Fruit fly (Drosophila melanogaster): ENCODE results near the gene Fum3.
A peak's percentile ranks its signal among the peaks of the same experiment; 100 is the strongest.

The Fum3 gene

DNA sequence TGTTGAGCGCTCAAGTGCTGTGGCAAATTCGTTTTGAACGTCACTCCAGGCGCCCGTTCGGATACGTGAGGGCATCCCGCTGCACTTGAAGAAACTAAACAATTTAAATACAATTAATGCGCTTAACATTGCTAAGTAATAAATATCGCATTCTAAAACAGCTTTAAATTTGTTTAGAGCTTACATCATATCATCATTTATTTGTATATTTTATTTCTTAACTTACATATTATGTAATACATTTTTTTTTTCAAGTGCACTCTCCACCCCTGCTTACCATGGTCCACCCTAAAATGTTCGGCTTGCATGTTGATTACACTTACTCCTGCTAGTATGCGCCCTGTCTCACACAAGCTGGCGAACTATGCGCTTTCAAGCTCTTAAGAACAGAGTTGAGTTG is 50.3 kb downstream of the Fum3 start (continued):
- TF ChIP-seq CG6654 (GFP tag; optimal IDR thresholded peaks at IDR 0.05) = peak; percentile 7
- no peak for TF ChIP-seq sqz (GFP tag; optimal IDR thresholded peaks at IDR 0.05)
- TF ChIP-seq Doc3 (GFP tag; IDR thresholded peaks at IDR 0.05; ENCODE audit: partially characterized antibody) = no peak
- peak; percentile 63 for TF ChIP-seq Ptx1 (GFP tag; IDR thresholded peaks at IDR 0.05)
- peak; percentile 7 for TF ChIP-seq Bdp1 (GFP tag; optimal IDR thresholded peaks at IDR 0.05)
- TF ChIP-seq fru (optimal IDR thresholded peaks at IDR 0.05) = no peak
- TF ChIP-seq Atf-2 (GFP tag; optimal IDR thresholded peaks at IDR 0.05) = peak; percentile 28
- peak; percentile 37 for TF ChIP-seq CG17568 (GFP tag; optimal IDR thresholded peaks at IDR 0.05)
- TF ChIP-seq bcd (GFP tag; optimal IDR thresholded peaks at IDR 0.05) = peak; percentile 65
- no peak for TF ChIP-seq sima (GFP tag; optimal IDR thresholded peaks at IDR 0.05)
- peak; percentile 76 for TF ChIP-seq CG33557 (GFP tag; optimal IDR thresholded peaks at IDR 0.05)
- peak; percentile 55 for TF ChIP-seq Fer1 (GFP tag; optimal IDR thresholded peaks at IDR 0.05)
- TF ChIP-seq oc (tag; optimal IDR thresholded peaks at IDR 0.05) = peak; percentile 46
- peak; percentile 40 to 66 for TF ChIP-seq dpn (GFP tag; optimal IDR thresholded peaks at IDR 0.05)
- TF ChIP-seq jing (GFP tag; optimal IDR thresholded peaks at IDR 0.05) = peak; percentile 37
- peak; percentile 83 for TF ChIP-seq sens-2 (GFP tag; IDR thresholded peaks at IDR 0.05)
- TF ChIP-seq sna (GFP tag; IDR thresholded peaks at IDR 0.05; ENCODE audit: partially characterized antibody) = no peak
- no peak for TF ChIP-seq pan (optimal IDR thresholded peaks at IDR 0.05)
- TF ChIP-seq pan (GFP tag; optimal IDR thresholded peaks at IDR 0.05 in 1 of 2, IDR thresholded peaks at IDR 0.05 in 1 of 2) = peak in 1 of 2 experiments; percentile 69
- TF ChIP-seq CTCF (GFP tag; optimal IDR thresholded peaks at IDR 0.05) = peak; percentile 38
- TF ChIP-seq Deaf1 (tag; optimal IDR thresholded peaks at IDR 0.05) = peak; percentile 30
- TF ChIP-seq zen2 (GFP tag; IDR thresholded peaks at IDR 0.05; ENCODE audit: partially characterized antibody) = no peak
- peak; percentile 57; the same call in 1 of the 2 replicates for TF ChIP-seq stc (GFP tag; IDR thresholded peaks at IDR 0.05)
- peak; percentile 51 for TF ChIP-seq sob (GFP tag; IDR thresholded peaks at IDR 0.05)
- peak; percentile 77 for TF ChIP-seq CG8765 (GFP tag; IDR thresholded peaks at IDR 0.05)
- peak; percentile 56 for TF ChIP-seq kay (GFP tag; optimal IDR thresholded peaks at IDR 0.05)
- TF ChIP-seq hb (GFP tag; IDR thresholded peaks at IDR 0.05; ENCODE audit: partially characterized antibody) = no peak
- TF ChIP-seq CG15479 (GFP tag; optimal IDR thresholded peaks at IDR 0.05) = no peak
- peak; percentile 90 for TF ChIP-seq vvl (GFP tag; IDR thresholded peaks at IDR 0.05)
- TF ChIP-seq lola (GFP tag; optimal IDR thresholded peaks at IDR 0.05) = peak in 1 of 3 experiments; percentile 91
- peak; percentile 67 for TF ChIP-seq HLH3B (GFP tag; IDR thresholded peaks at IDR 0.05)
- peak; percentile 87 for TF ChIP-seq ara (GFP tag; IDR thresholded peaks at IDR 0.05)
- peak; percentile 24 for TF ChIP-seq caup (GFP tag; optimal IDR thresholded peaks at IDR 0.05; ENCODE audit: severe bottlenecking)
- peak; percentile 91 for TF ChIP-seq CG4404 (GFP tag; IDR thresholded peaks at IDR 0.05)
- peak; percentile 32 to 51 for TF ChIP-seq Hr51 (GFP tag; optimal IDR thresholded peaks at IDR 0.05)
- 0 out of 3 replicates have a peak, but pooled peaks have one; percentile 19 for TF ChIP-seq ken (GFP tag; IDR thresholded peaks at IDR 0.05)
- peak; percentile 12 for TF ChIP-seq BtbVII (GFP tag; optimal IDR thresholded peaks at IDR 0.05)
- TF ChIP-seq chm (GFP tag; IDR thresholded peaks at IDR 0.05) = peak; percentile 77; the same call in 1 of the 2 replicates
- no peak for TF ChIP-seq CG31365 (tag; optimal IDR thresholded peaks at IDR 0.05)
- TF ChIP-seq ash1 (GFP tag; optimal IDR thresholded peaks at IDR 0.05) = no peak
- TF ChIP-seq CG42726 (GFP tag; IDR thresholded peaks at IDR 0.05; ENCODE audit: partially characterized antibody) = no peak
- TF ChIP-seq CG1647 (GFP tag; optimal IDR thresholded peaks at IDR 0.05) = no peak
- no peak; the same call in 1 of the 2 replicates for TF ChIP-seq Atf6 (GFP tag; IDR thresholded peaks at IDR 0.05)
- no peak for TF ChIP-seq HmgD (GFP tag; optimal IDR thresholded peaks at IDR 0.05)
- TF ChIP-seq Mes4 (GFP tag; optimal IDR thresholded peaks at IDR 0.05) = no peak
- TF ChIP-seq Mad (GFP tag; optimal IDR thresholded peaks at IDR 0.05) = peak; percentile 48
- peak; percentile 58 for TF ChIP-seq ind (GFP tag; optimal IDR thresholded peaks at IDR 0.05)
- no peak for TF ChIP-seq Fer2 (tag; optimal IDR thresholded peaks at IDR 0.05)
- TF ChIP-seq tin (GFP tag; optimal IDR thresholded peaks at IDR 0.05) = peak; percentile 77
- peak; percentile 45; the same call in 1 of the 2 replicates for TF ChIP-seq CG11696 (GFP tag; IDR thresholded peaks at IDR 0.05)
- TF ChIP-seq CG12104 (GFP tag; optimal IDR thresholded peaks at IDR 0.05) = no peak
- TF ChIP-seq Hmx (GFP tag; optimal IDR thresholded peaks at IDR 0.05) = no peak

All from whole organism, embryonic.